Worm (Caenorhabditis elegans) whole organism, L4 larva: Measurements from ENCODE around the gene atln-2.
"Not testable (repeated sequence)": the region's sequence is repeated elsewhere in the genome, so short reads cannot be mapped to it uniquely, and the experiment has no call there.

ENCODE experiments used
- T20F7.1 ChIP-seq: fragments of 200-800 bp; sonication (Bioruptor generic); optimal IDR thresholded peaks from 2 replicates; lab custom pipeline; 2018; ENCODE audit warnings: mild to moderate bottlenecking, missing genetic modification characterization, missing compliant biosample characterization
- T26A8.4 ChIP-seq: fragments of 200-800 bp; sonication (Bioruptor generic); IDR thresholded peaks from 2 replicates; pipeline ENCODE4 v1.3.6; 2022; ENCODE audit warnings: missing genetic modification characterization, missing compliant biosample characterization
- Y105C5A.15 ChIP-seq: fragments of 200-800 bp; sonication (Bioruptor generic); IDR thresholded peaks from 2 replicates; pipeline ENCODE4 v1.3.6; 2022; ENCODE audit warnings: missing genetic modification characterization, missing compliant biosample characterization
- ZK546.5 ChIP-seq, 2 experiments: sonication (generic microtip); optimal IDR thresholded peaks; 2 replicates each; lab custom pipeline; 2017; ENCODE audit warnings: missing biosample characterization in 2 of 2, missing genetic modification characterization in 2 of 2
- ceh-44 ChIP-seq: fragments of 200-800 bp; sonication (Bioruptor generic); IDR thresholded peaks from 2 replicates; pipeline ENCODE4 v1.3.6; 2022; ENCODE audit warnings: missing genetic modification reagents, missing genetic modification characterization, missing compliant biosample characterization
- cey-2 ChIP-seq: sonication (generic microtip); optimal IDR thresholded peaks from 3 replicates; lab custom pipeline; 2017; ENCODE audit warnings: missing genetic modification characterization, mild to moderate bottlenecking, missing compliant biosample characterization, antibody characterized with exemption, borderline replicate concordance; ENCODE audit not compliant: insufficient read depth
- daf-12 ChIP-seq: fragments of 150-350 bp; optimal IDR thresholded peaks from 2 replicates; lab custom pipeline; 2014; ENCODE audit warnings: missing biosample characterization, missing genetic modification reagents, missing genetic modification characterization
- daf-16 ChIP-seq, 3 experiments: sonication (generic microtip); optimal IDR thresholded peaks; 2 replicates each; lab custom pipeline; 2016 to 2017; ENCODE audit warnings: missing genetic modification characterization in 3 of 3, missing genetic modification reagents in 3 of 3, mild to moderate bottlenecking in 2 of 3, missing compliant biosample characterization in 2 of 3, missing biosample characterization in 1 of 3, moderate library complexity in 1 of 3
- daf-19 ChIP-seq: fragments of 200-800 bp; sonication (Bioruptor generic); conservative IDR thresholded peaks from 2 replicates; pipeline ENCODE4 v1.3.6; 2022; ENCODE audit warnings: missing genetic modification characterization, missing compliant biosample characterization
- dmd-6 ChIP-seq: fragments of 200-800 bp; sonication (Bioruptor generic); IDR thresholded peaks from 2 replicates; pipeline ENCODE4 v1.3.6; 2022; ENCODE audit warnings: missing genetic modification reagents, missing genetic modification characterization, missing compliant biosample characterization
- dmd-9 ChIP-seq: fragments of 200-800 bp; sonication (Bioruptor generic); IDR thresholded peaks from 2 replicates; pipeline ENCODE4 v1.3.6; 2022; ENCODE audit warnings: missing genetic modification reagents, missing genetic modification characterization, missing compliant biosample characterization
- egl-27 ChIP-seq: sonication (generic microtip); optimal IDR thresholded peaks from 3 replicates; lab custom pipeline; 2017; ENCODE audit warnings: missing biosample characterization, missing genetic modification reagents, missing genetic modification characterization
- fkh-10 ChIP-seq: fragments of 150-350 bp; optimal IDR thresholded peaks from 2 replicates; lab custom pipeline; 2014; ENCODE audit warnings: missing biosample characterization, missing genetic modification reagents, missing genetic modification characterization
- fos-1 ChIP-seq: fragments of 150-350 bp; optimal IDR thresholded peaks from 2 replicates; lab custom pipeline; 2014; ENCODE audit warnings: missing biosample characterization, missing genetic modification characterization
- gei-8 ChIP-seq: fragments of 200-800 bp; sonication (Bioruptor generic); optimal IDR thresholded peaks from 2 replicates; lab custom pipeline; 2018; ENCODE audit warnings: mild to moderate bottlenecking, missing genetic modification characterization, missing compliant biosample characterization
- lin-1 ChIP-seq: fragments of 200-800 bp; sonication (Bioruptor generic); IDR thresholded peaks from 2 replicates; pipeline ENCODE4 v1.3.6; 2022; ENCODE audit warnings: missing genetic modification reagents, missing genetic modification characterization, missing compliant biosample characterization
- lin-13 ChIP-seq: fragments of 150-350 bp; optimal IDR thresholded peaks from 2 replicates; lab custom pipeline; 2014; ENCODE audit warnings: missing biosample characterization, missing genetic modification reagents, missing genetic modification characterization
- lsy-2 ChIP-seq, 2 experiments: fragments of 150-350 bp in 1 of 2; sonication (generic microtip) in 1 of 2; optimal IDR thresholded peaks; 2 replicates each; lab custom pipeline; 2014 to 2017; ENCODE audit warnings: missing biosample characterization in 2 of 2, missing genetic modification characterization in 2 of 2
- madf-5 ChIP-seq, 2 experiments: fragments of 200-800 bp; sonication (Bioruptor generic); IDR thresholded peaks; 2 replicates each; pipeline ENCODE4 v1.3.6; 2022; ENCODE audit warnings: missing compliant biosample characterization in 2 of 2, missing genetic modification characterization in 2 of 2
- madf-9 ChIP-seq: fragments of 200-800 bp; sonication (Bioruptor generic); conservative IDR thresholded peaks from 2 replicates; pipeline ENCODE4 v1.3.6; 2022; ENCODE audit warnings: missing genetic modification reagents, missing genetic modification characterization, missing compliant biosample characterization
- nhr-28 ChIP-seq: fragments of 150-350 bp; optimal IDR thresholded peaks from 2 replicates; lab custom pipeline; 2014; ENCODE audit warnings: missing biosample characterization, missing genetic modification characterization
- nhr-42 ChIP-seq: fragments of 200-800 bp; sonication (Bioruptor generic); IDR thresholded peaks from 2 replicates; pipeline ENCODE4 v1.3.6; 2022; ENCODE audit warnings: missing genetic modification characterization, missing compliant biosample characterization
- nhr-77 ChIP-seq: fragments of 150-350 bp; optimal IDR thresholded peaks from 2 replicates; lab custom pipeline; 2014; ENCODE audit warnings: missing biosample characterization, missing genetic modification characterization
- pha-4 ChIP-seq, 2 experiments: fragments of 150-350 bp in 1 of 2; fragments of 200-800 bp in 1 of 2; sonication (Bioruptor generic) in 1 of 2; IDR thresholded peaks in 1 of 2; optimal IDR thresholded peaks in 1 of 2; 2 replicates each; pipeline versions ENCODE4 v1.3.6 to Lab custom; 2014 to 2022; ENCODE audit warnings: missing genetic modification characterization in 2 of 2, missing genetic modification reagents in 2 of 2, missing biosample characterization in 1 of 2, missing compliant biosample characterization in 1 of 2
- php-3 ChIP-seq: fragments of 200-800 bp; sonication (Bioruptor generic); IDR thresholded peaks from 2 replicates; pipeline ENCODE4 v1.3.6; 2022; ENCODE audit warnings: missing genetic modification reagents, missing genetic modification characterization, missing compliant biosample characterization
- skn-1 ChIP-seq: fragments of 150-350 bp; optimal IDR thresholded peaks from 2 replicates; lab custom pipeline; 2014; ENCODE audit warnings: missing biosample characterization, missing genetic modification characterization
- snpc-1.2 ChIP-seq: fragments of 200-800 bp; sonication (Bioruptor generic); IDR thresholded peaks from 2 replicates; pipeline ENCODE4 v1.3.6; 2022; ENCODE audit warnings: missing genetic modification reagents, missing genetic modification characterization, missing compliant biosample characterization
- spr-1 ChIP-seq: sonication (generic microtip); optimal IDR thresholded peaks from 2 replicates; lab custom pipeline; 2016; ENCODE audit warnings: mild to moderate bottlenecking, missing genetic modification characterization, missing compliant biosample characterization
- spr-3 ChIP-seq: fragments of 200-800 bp; sonication (Bioruptor generic); optimal IDR thresholded peaks from 2 replicates; lab custom pipeline; 2018; ENCODE audit warnings: mild to moderate bottlenecking, missing genetic modification characterization, missing compliant biosample characterization
- tag-97 ChIP-seq: fragments of 200-800 bp; sonication (Bioruptor generic); IDR thresholded peaks from 2 replicates; pipeline ENCODE4 v1.3.6; 2022; ENCODE audit warnings: missing genetic modification characterization, missing compliant biosample characterization
- tra-1 ChIP-seq: fragments of 200-800 bp; sonication (Bioruptor generic); IDR thresholded peaks from 2 replicates; pipeline ENCODE4 v1.3.6; 2022; ENCODE audit warnings: missing genetic modification reagents, missing genetic modification characterization, missing compliant biosample characterization
- vab-7 ChIP-seq: fragments of 200-800 bp; sonication (Bioruptor generic); IDR thresholded peaks from 2 replicates; pipeline ENCODE4 v1.3.6; 2022; ENCODE audit warnings: missing genetic modification reagents, missing genetic modification characterization, missing compliant biosample characterization
- zfp-3 ChIP-seq: fragments of 200-800 bp; sonication (Bioruptor generic); conservative IDR thresholded peaks from 2 replicates; pipeline ENCODE4 v1.3.6; 2022; ENCODE audit warnings: missing genetic modification reagents, missing genetic modification characterization, missing compliant biosample characterization
- ztf-11 ChIP-seq: fragments of 150-350 bp; optimal IDR thresholded peaks from 2 replicates; lab custom pipeline; 2014; ENCODE audit warnings: missing biosample characterization, missing genetic modification characterization

Gene atln-2

DNA sequence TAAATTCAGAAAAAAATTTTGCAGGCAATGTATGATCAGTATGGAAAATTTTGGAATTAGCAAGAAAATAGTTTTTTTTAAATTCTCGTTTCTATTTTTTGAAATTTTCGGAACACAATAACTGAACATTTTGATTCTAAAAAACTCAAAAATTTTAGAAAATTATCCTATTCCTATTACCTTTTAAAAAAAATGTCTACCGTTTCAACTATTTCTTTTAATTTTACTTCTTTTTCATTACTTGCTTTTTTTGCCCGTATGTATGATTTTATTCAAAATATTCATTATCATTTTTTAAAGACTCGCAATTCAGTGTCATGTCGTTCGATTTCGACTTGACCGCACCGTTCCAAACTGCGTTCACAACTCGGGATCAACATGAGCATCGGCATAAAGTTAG lies at the start of gene atln-2:
atln-2 (plus strand) TSS at position 301 of the 400 bp plus-strand sequence.
- 0 out of 2 replicates have a peak, but pooled peaks have one; percentile 47 for TF ChIP-seq snpc-1.2 (GFP tag; lab: Robert Waterston, UW)
- no peak for TF ChIP-seq dmd-6 (GFP tag; lab: Robert Waterston, UW)
- no peak for TF ChIP-seq spr-3 (GFP tag; lab: Kevin White, UChicago)
- TF ChIP-seq ceh-44 (GFP tag; lab: Robert Waterston, UW): no peak
- TF ChIP-seq tag-97: no peak
- TF ChIP-seq lsy-2 (tag; optimal IDR thresholded peaks at IDR 0.05; lab: Kevin White, UChicago): no peak
- no peak for TF ChIP-seq nhr-77 (tag; lab: Kevin White, UChicago)
- no peak for TF ChIP-seq fos-1 (tag; lab: Kevin White, UChicago)

DNA sequence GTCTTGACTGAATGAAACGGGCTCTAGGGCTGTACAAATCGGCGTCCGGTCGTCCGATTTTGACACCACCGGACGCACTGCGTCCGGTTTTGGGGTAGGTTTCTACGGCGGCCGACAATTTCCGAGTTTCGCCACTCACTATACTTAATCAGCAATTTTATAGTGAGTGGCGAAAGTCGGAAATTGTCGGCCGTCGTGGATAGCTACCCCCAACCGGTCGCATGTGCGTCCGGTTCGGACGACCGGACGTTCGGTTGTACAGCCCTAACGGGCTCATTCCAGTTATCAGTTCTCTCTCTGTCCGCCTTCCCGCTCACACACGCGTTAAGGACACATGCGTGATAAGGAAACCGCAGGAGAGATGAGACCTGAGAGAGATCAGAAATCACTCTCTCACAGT lies 48.8 kb upstream of the atln-2 start, which contains the start of gene Y57G11C.1131:
Y57G11C.1131 (plus strand) TSS at position 333 of the 400 bp plus-strand sequence.
- TF ChIP-seq lin-1 (GFP tag; lab: Robert Waterston, UW): no peak
- no peak for TF ChIP-seq dmd-9 (GFP tag; lab: Robert Waterston, UW)
- TF ChIP-seq fkh-10 (GFP tag; lab: Kevin White, UChicago): no peak
- no peak for TF ChIP-seq vab-7
- 0 out of 4 replicates have a peak, but pooled peaks of 1 of the 2 experiments have one; percentile 25 for TF ChIP-seq madf-5 (GFP tag; IDR thresholded peaks at IDR 0.05; lab: Robert Waterston, UW)
- TF ChIP-seq daf-16 (GFP tag; optimal IDR thresholded peaks at IDR 0.05; lab: Kevin White, UChicago): no peak
- no peak for TF ChIP-seq daf-16 (tag; optimal IDR thresholded peaks at IDR 0.05; lab: Kevin White, UChicago)
- no peak for TF ChIP-seq cey-2 (tag; lab: Kevin White, UChicago)
- no peak for TF ChIP-seq lsy-2 (tag; optimal IDR thresholded peaks at IDR 0.05; lab: Kevin White, UChicago)
- peak; percentile 89 for TF ChIP-seq snpc-1.2 (GFP tag; lab: Robert Waterston, UW)
- no peak for TF ChIP-seq nhr-42 (GFP tag; lab: Robert Waterston, UW)
- TF ChIP-seq zfp-3: no peak
- TF ChIP-seq T26A8.4 (GFP tag; lab: Robert Waterston, UW): no peak
- no peak for TF ChIP-seq T20F7.1 (GFP tag; lab: Kevin White, UChicago)

DNA sequence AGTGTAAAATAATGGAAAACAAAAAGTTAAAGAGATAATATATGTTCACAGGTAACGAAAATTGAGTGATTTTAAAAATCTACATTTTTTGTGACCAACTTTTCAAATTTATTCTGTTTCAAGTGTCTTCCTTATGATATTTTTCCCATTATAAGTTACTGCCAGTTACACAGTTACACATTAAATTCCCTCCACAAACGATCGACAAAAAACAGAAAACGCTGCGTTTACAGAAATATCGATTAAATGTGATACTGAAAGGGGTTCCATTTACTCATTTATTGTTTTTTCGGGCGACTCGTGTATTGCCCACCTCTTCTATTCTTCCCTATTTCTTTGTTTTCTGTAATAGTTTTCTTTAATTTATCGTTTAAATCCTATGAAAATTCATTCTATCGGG lies 44.4 kb upstream of the atln-2 start, which contains the start of gene Y57G11C.1144:
Y57G11C.1144 (plus strand) TSS at position 301 of the 400 bp plus-strand sequence.
- no peak for TF ChIP-seq pha-4 (GFP tag; IDR thresholded peaks at IDR 0.05; lab: Robert Waterston, UW)
- no peak for TF ChIP-seq pha-4 (tag; optimal IDR thresholded peaks at IDR 0.05; lab: Kevin White, UChicago)
- no peak for TF ChIP-seq spr-1 (tag; lab: Kevin White, UChicago)
- TF ChIP-seq ceh-44 (GFP tag; lab: Robert Waterston, UW): no peak
- no peak for TF ChIP-seq T20F7.1 (GFP tag; lab: Kevin White, UChicago)
- TF ChIP-seq skn-1 (tag; lab: Kevin White, UChicago): no peak
- no peak for TF ChIP-seq ztf-11 (tag; lab: Kevin White, UChicago)
- no peak for TF ChIP-seq madf-5 (GFP tag; IDR thresholded peaks at IDR 0.05; lab: Robert Waterston, UW)
- TF ChIP-seq tag-97: no peak
- no peak for TF ChIP-seq ZK546.5 (tag; optimal IDR thresholded peaks at IDR 0.05; lab: Kevin White, UChicago)
- TF ChIP-seq nhr-28 (tag; lab: Kevin White, UChicago): no peak
- TF ChIP-seq lin-13 (GFP tag; lab: Kevin White, UChicago): no peak
- no peak for TF ChIP-seq daf-19 (GFP tag; lab: Robert Waterston, UW)
- no peak for TF ChIP-seq php-3
- TF ChIP-seq Y105C5A.15 (GFP tag; lab: Robert Waterston, UW): no peak
- no peak for TF ChIP-seq tra-1 (GFP tag; lab: Robert Waterston, UW)
- TF ChIP-seq madf-9: no peak

DNA sequence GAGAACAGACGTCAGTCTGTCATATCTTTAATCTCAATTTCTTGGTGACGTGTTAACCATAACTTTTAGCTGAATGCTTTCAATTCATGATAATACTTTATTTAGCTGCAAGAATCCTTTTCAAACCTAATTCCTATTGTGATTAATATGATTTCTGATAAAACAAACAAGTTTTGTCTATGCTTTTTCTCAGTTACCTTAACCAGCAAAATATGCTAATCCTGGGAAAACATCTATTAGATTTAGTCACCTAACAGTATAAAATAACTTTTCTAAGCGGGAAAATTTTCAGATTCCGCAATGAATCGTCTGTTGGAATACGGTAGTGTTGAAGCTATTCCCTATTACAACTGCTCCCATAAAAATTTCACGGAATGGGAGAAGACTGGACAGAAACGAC lies 42.8 kb upstream of the atln-2 start, which contains the start of gene Y57G11C.30:
Y57G11C.30 (plus strand) TSS at position 301 of the 400 bp plus-strand sequence.
- TF ChIP-seq daf-12 (tag; lab: Kevin White, UChicago); gei-8 (GFP tag; lab: Kevin White, UChicago); egl-27: not testable (repeated sequence)
- TF ChIP-seq, all 104 proteins: peak for 0; not testable (repeated sequence) for 104
